Worm (Caenorhabditis elegans) whole organism, L4/young adult: Measurements from ENCODE around the gene R05H10.7.

Experiments
- W03F9.2 ChIP-seq: fragments of 150-350 bp; optimal IDR thresholded peaks from 2 replicates; lab custom pipeline; 2014; ENCODE audit warnings: missing biosample characterization, missing genetic modification characterization
- dao-5 ChIP-seq: sonication (generic microtip); optimal IDR thresholded peaks from 2 replicates; lab custom pipeline; 2016; ENCODE audit warnings: missing genotype, missing genetic modification characterization, moderate library complexity, missing compliant biosample characterization
- him-1 ChIP-seq: sonication (generic microtip); optimal IDR thresholded peaks from 2 replicates; lab custom pipeline; 2016; ENCODE audit warnings: missing genotype, missing genetic modification reagents, missing genetic modification characterization, missing compliant biosample characterization

- no peak for TF ChIP-seq him-1 (tag; lab: Kevin White, UChicago)
- TF ChIP-seq dao-5 (tag; lab: Kevin White, UChicago) = no peak
- TF ChIP-seq W03F9.2 (tag; lab: Kevin White, UChicago) = no peak
Observed at ce11 chrII:14866668-14867067, 11.3 kb downstream of the R05H10.7 start, which contains the start of gene gpx-2.
